Fruit fly (Drosophila melanogaster): ENCODE measurements around the gene CG12535.

Gene CG12535

dm6 chrX:3431641-3432040 lies 17.1 kb downstream of the CG12535 start (continued):
- peak; percentile 76 for TF ChIP-seq Ada2b (GFP tag; IDR thresholded peaks at IDR 0.05)
- no peak for TF ChIP-seq CG15696 (tag; optimal IDR thresholded peaks at IDR 0.05)
- peak; percentile 73 for TF ChIP-seq unpg (GFP tag; optimal IDR thresholded peaks at IDR 0.05)
- peak; percentile 78 for TF ChIP-seq CG14050 (GFP tag; IDR thresholded peaks at IDR 0.05)
- TF ChIP-seq B-H2 (GFP tag; optimal IDR thresholded peaks at IDR 0.05) = peak; percentile 33
- peak; percentile 85 for TF ChIP-seq CG11695 (GFP tag; IDR thresholded peaks at IDR 0.05)
- no peak for TF ChIP-seq Lpt (GFP tag; optimal IDR thresholded peaks at IDR 0.05)
- peak; percentile 22 for TF ChIP-seq tx (GFP tag; optimal IDR thresholded peaks at IDR 0.05)
- peak; percentile 76; the same call in 2 of the 3 replicates for TF ChIP-seq Mrtf (GFP tag; IDR thresholded peaks at IDR 0.05)
- TF ChIP-seq ara (GFP tag; IDR thresholded peaks at IDR 0.05) = peak; percentile 66; the same call in 1 of the 2 replicates
- TF ChIP-seq Oli (tag; optimal IDR thresholded peaks at IDR 0.05) = peak; percentile 78
- peak; percentile 63 for TF ChIP-seq CG10979 (tag; optimal IDR thresholded peaks at IDR 0.05)
- no peak for TF ChIP-seq MBD-R2 (GFP tag; IDR thresholded peaks at IDR 0.05)
- no peak for TF ChIP-seq CG15479 (GFP tag; optimal IDR thresholded peaks at IDR 0.05)
- 0 out of 2 replicates have a peak, but pooled peaks have one; percentile 27 for TF ChIP-seq CG4360 (GFP tag; IDR thresholded peaks at IDR 0.05)
- no peak for TF ChIP-seq YL-1 (GFP tag; optimal IDR thresholded peaks at IDR 0.05)
- TF ChIP-seq scrt (GFP tag; optimal IDR thresholded peaks at IDR 0.05) = peak; percentile 2
- peak; percentile 42; the same call in 1 of the 3 replicates for TF ChIP-seq gce (GFP tag; IDR thresholded peaks at IDR 0.05)
- peak; percentile 6 for TF ChIP-seq CG18599 (GFP tag; optimal IDR thresholded peaks at IDR 0.05)
- TF ChIP-seq tin (GFP tag; optimal IDR thresholded peaks at IDR 0.05) = peak; percentile 24
- TF ChIP-seq CG31365 (tag; optimal IDR thresholded peaks at IDR 0.05) = no peak
- TF ChIP-seq PHDP (tag; optimal IDR thresholded peaks at IDR 0.05) = peak; percentile 77
- no peak for TF ChIP-seq mirr (GFP tag; optimal IDR thresholded peaks at IDR 0.05)
- TF ChIP-seq Nf-YB (GFP tag; optimal IDR thresholded peaks at IDR 0.05) = peak; percentile 42
- peak; percentile 74 for TF ChIP-seq CG8924 (tag; optimal IDR thresholded peaks at IDR 0.05)
- TF ChIP-seq sisA (GFP tag; IDR thresholded peaks at IDR 0.05) = peak; percentile 31; the same call in 1 of the 2 replicates
- TF ChIP-seq ap (GFP tag; IDR thresholded peaks at IDR 0.05) = peak; percentile 66
- TF ChIP-seq Aef1 (GFP tag; IDR thresholded peaks at IDR 0.05) = 0 out of 3 replicates have a peak, but pooled peaks have one; percentile 15
- TF ChIP-seq Rx (GFP tag; IDR thresholded peaks at IDR 0.05) = 0 out of 2 replicates have a peak, but pooled peaks have one; percentile 27
- TF ChIP-seq E2f2 (GFP tag; IDR thresholded peaks at IDR 0.05) = peak; percentile 55; the same call in 1 of the 2 replicates
- TF ChIP-seq esg (GFP tag; conservative IDR thresholded peaks at IDR 0.05) = peak; percentile 77
- TF ChIP-seq lab (GFP tag; optimal IDR thresholded peaks at IDR 0.05) = peak; percentile 60
- peak; percentile 48; the same call in 1 of the 2 replicates for TF ChIP-seq CG10321 (GFP tag; IDR thresholded peaks at IDR 0.05)
- TF ChIP-seq ci (GFP tag; IDR thresholded peaks at IDR 0.05) = peak; percentile 86
- peak; percentile 61 for TF ChIP-seq sqz (GFP tag; optimal IDR thresholded peaks at IDR 0.05)
- TF ChIP-seq grn (GFP tag; optimal IDR thresholded peaks at IDR 0.05) = no peak
- TF ChIP-seq gfzf (GFP tag; optimal IDR thresholded peaks at IDR 0.05) = no peak
- TF ChIP-seq CG6272 (GFP tag; IDR thresholded peaks at IDR 0.05) = peak; percentile 59
- no peak for TF ChIP-seq Fer2 (tag; optimal IDR thresholded peaks at IDR 0.05)
- peak; percentile 68 for TF ChIP-seq CG7556 (GFP tag; optimal IDR thresholded peaks at IDR 0.05)
- peak; percentile 87 for TF ChIP-seq Ptx1 (GFP tag; IDR thresholded peaks at IDR 0.05)
- no peak for TF ChIP-seq NFAT (GFP tag; IDR thresholded peaks at IDR 0.05)
- peak; percentile 2 for TF ChIP-seq maf-S (GFP tag; optimal IDR thresholded peaks at IDR 0.05)
- no peak for TF ChIP-seq pb (GFP tag; optimal IDR thresholded peaks at IDR 0.05)
- TF ChIP-seq Stat92E (GFP tag; optimal IDR thresholded peaks at IDR 0.05) = no peak
- TF ChIP-seq HHEX (GFP tag; optimal IDR thresholded peaks at IDR 0.05) = peak; percentile 16
- TF ChIP-seq Poxn (GFP tag; IDR thresholded peaks at IDR 0.05) = 0 out of 2 replicates have a peak, but pooled peaks have one; percentile 19
- TF ChIP-seq CG14441 (GFP tag; IDR thresholded peaks at IDR 0.05) = peak; percentile 87
- peak; percentile 79 for TF ChIP-seq danr (GFP tag; IDR thresholded peaks at IDR 0.05)
- peak; percentile 57 for TF ChIP-seq D19A (tag; optimal IDR thresholded peaks at IDR 0.05)
